Worm (Caenorhabditis elegans): ENCODE results near the gene Y49A3A.4.

DNA sequence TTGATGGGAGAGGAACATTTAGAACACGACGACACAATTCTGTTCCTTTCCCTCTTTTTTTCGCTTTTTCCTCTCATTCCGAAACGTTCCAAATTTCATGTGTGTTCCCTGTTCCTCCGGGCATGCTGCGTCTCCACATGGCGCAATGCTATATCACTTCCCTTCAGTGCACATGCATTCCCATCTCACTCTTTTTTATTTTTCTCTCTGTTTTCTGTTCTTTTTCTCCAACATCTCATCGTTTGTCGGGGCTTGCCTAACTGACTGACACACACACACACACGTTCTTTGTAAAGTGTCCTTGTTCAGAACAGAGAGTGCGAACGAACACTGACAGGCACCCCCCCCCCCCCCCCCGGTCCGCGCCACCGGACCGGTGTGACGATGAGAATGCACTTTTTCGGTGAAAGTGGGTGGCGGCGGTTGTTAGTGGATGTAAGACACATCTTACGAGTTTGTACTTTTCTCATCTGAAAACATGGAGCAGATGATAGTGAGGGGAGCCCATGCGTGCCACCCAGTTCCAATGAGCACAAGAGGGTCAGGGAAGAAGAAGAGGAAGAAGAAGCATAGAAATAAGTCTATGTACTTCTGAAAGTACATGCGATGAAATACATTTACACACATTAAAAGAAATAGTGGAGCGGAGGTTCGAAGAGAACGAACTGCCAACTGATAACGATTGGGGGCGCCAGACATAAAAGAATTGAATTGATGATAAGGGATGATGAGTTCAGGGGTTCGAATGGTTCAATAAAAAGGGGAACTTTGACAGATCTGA lies 9.8 kb upstream of the Y49A3A.4 start:
- TF ChIP-seq aly-1 (tag; optimal IDR thresholded peaks at IDR 0.05) (no peak), flt-1 (GFP tag; IDR thresholded peaks at IDR 0.05) (no peak), sea-1 (GFP tag; conservative IDR thresholded peaks at IDR 0.05) (no peak), ets-7 (tag; optimal IDR thresholded peaks at IDR 0.05) (no peak), ama-1 (optimal IDR thresholded peaks at IDR 0.05) (no peak), pes-1 (GFP tag; IDR thresholded peaks at IDR 0.05) (no peak), scrt-1 (GFP tag; IDR thresholded peaks at IDR 0.05) (no peak), ceh-36 (tag; optimal IDR thresholded peaks at IDR 0.05) (no peak), tbx-37 (GFP tag; conservative IDR thresholded peaks at IDR 0.05) (no peak), tbx-11 (GFP tag; IDR thresholded peaks at IDR 0.05) (no peak)

Measured in whole organism, early embryonic.